Fruit fly (Drosophila melanogaster) whole organism, prepupa: ENCODE results near the gene Naglu.

Source experiments
- Blimp-1 ChIP-seq: fragments of 200-800 bp; sonication (Bioruptor generic); optimal IDR thresholded peaks from 3 replicates; lab custom pipeline; 2017; ENCODE audit warnings: missing biosample characterization, missing genetic modification characterization, mild to moderate bottlenecking, moderate library complexity, missing genetic modification reagents
- CG10631 ChIP-seq: fragments of 200-800 bp; sonication (Bioruptor generic); optimal IDR thresholded peaks from 2 replicates; lab custom pipeline; 2016; ENCODE audit warnings: missing biosample characterization, missing genetic modification characterization
- CG11762 ChIP-seq: fragments of 200-800 bp; sonication (Bioruptor generic); optimal IDR thresholded peaks from 3 replicates; lab custom pipeline; 2016; ENCODE audit warnings: missing biosample characterization, missing genetic modification characterization; ENCODE audit not compliant: insufficient read depth
- CG15336 ChIP-seq: fragments of 200-800 bp; sonication (Bioruptor generic); IDR thresholded peaks from 2 replicates; pipeline ENCODE4 v1.3.6; 2022; ENCODE audit warnings: missing biosample characterization, missing genetic modification characterization
- CG1621 ChIP-seq: fragments of 200-800 bp; sonication (Bioruptor generic); optimal IDR thresholded peaks from 3 replicates; lab custom pipeline; 2018; ENCODE audit warnings: missing biosample characterization, mild to moderate bottlenecking, missing genetic modification characterization
- CG3032 ChIP-seq: fragments of 200-800 bp; optimal IDR thresholded peaks from 2 replicates; lab custom pipeline; 2019; ENCODE audit warnings: missing biosample characterization, mild to moderate bottlenecking, missing genetic modification characterization, moderate library complexity
- CG4318 ChIP-seq: fragments of 200-800 bp; sonication (Bioruptor generic); optimal IDR thresholded peaks from 3 replicates; lab custom pipeline; 2017; ENCODE audit warnings: missing biosample characterization, mild to moderate bottlenecking, missing genetic modification characterization
- CG6276 ChIP-seq: fragments of 200-800 bp; sonication (Bioruptor generic); optimal IDR thresholded peaks from 2 replicates; lab custom pipeline; 2017; ENCODE audit warnings: missing biosample characterization, mild to moderate bottlenecking, missing genetic modification characterization
- CG8119 ChIP-seq: fragments of 200-800 bp; sonication (Bioruptor generic); IDR thresholded peaks from 3 replicates; pipeline ENCODE4 v1.3.6; 2022; ENCODE audit warnings: missing biosample characterization, missing genetic modification characterization
- CG8319 ChIP-seq: fragments of 200-800 bp; sonication (Bioruptor generic); optimal IDR thresholded peaks from 3 replicates; lab custom pipeline; 2016; ENCODE audit warnings: missing biosample characterization, missing genetic modification characterization
- CG8632 ChIP-seq: fragments of 200-800 bp; sonication (Bioruptor generic); optimal IDR thresholded peaks from 3 replicates; lab custom pipeline; 2016; ENCODE audit warnings: missing biosample characterization, missing genetic modification characterization
- Eip75B ChIP-seq: fragments of 200-800 bp; sonication (Bioruptor generic); optimal IDR thresholded peaks from 3 replicates; lab custom pipeline; 2016; ENCODE audit warnings: missing biosample characterization, missing genetic modification characterization
- Eip78C ChIP-seq: fragments of 200-800 bp; sonication (Bioruptor generic); peaks from one replicate; lab custom pipeline; 2016; ENCODE audit warnings: missing biosample characterization, missing genetic modification characterization
- Ets96B ChIP-seq: fragments of 200-800 bp; optimal IDR thresholded peaks from 2 replicates; lab custom pipeline; 2019; ENCODE audit warnings: missing biosample characterization, mild to moderate bottlenecking, missing genetic modification characterization, moderate library complexity
- Lpt ChIP-seq: fragments of 200-800 bp; sonication (Bioruptor generic); optimal IDR thresholded peaks from 3 replicates; lab custom pipeline; 2016; ENCODE audit warnings: missing biosample characterization, missing genetic modification characterization
- Smox ChIP-seq: fragments of 200-800 bp; sonication (Bioruptor generic); optimal IDR thresholded peaks from 3 replicates; lab custom pipeline; 2016; ENCODE audit warnings: missing biosample characterization, missing genetic modification characterization
- Sox102F ChIP-seq: fragments of 200-800 bp; sonication (Bioruptor generic); optimal IDR thresholded peaks from 2 replicates; lab custom pipeline; 2016; ENCODE audit warnings: missing biosample characterization, mild to moderate bottlenecking, missing genetic modification characterization
- achi ChIP-seq: fragments of 200-800 bp; sonication (Bioruptor generic); optimal IDR thresholded peaks from 3 replicates; lab custom pipeline; 2016; ENCODE audit warnings: missing biosample characterization, missing genetic modification characterization
- acj6 ChIP-seq: fragments of 200-800 bp; sonication (Bioruptor generic); optimal IDR thresholded peaks from 3 replicates; lab custom pipeline; 2016; ENCODE audit warnings: missing biosample characterization, missing genetic modification characterization
- dac ChIP-seq: fragments of 200-800 bp; sonication (Bioruptor generic); optimal IDR thresholded peaks from 2 replicates; lab custom pipeline; 2017; ENCODE audit warnings: missing biosample characterization, mild to moderate bottlenecking, missing genetic modification characterization
- dsx ChIP-seq: fragments of 200-800 bp; optimal IDR thresholded peaks from 3 replicates; lab custom pipeline; 2019; ENCODE audit warnings: missing biosample characterization, mild to moderate bottlenecking, missing genetic modification characterization, moderate library complexity; ENCODE audit not compliant: poor library complexity, severe bottlenecking
- eg ChIP-seq: fragments of 200-800 bp; sonication (Bioruptor generic); IDR thresholded peaks from 3 replicates; pipeline ENCODE4 v1.3.6; 2022; ENCODE audit warnings: missing biosample characterization, missing genetic modification characterization
- fd59A ChIP-seq: fragments of 200-800 bp; sonication (Bioruptor generic); optimal IDR thresholded peaks from 2 replicates; lab custom pipeline; 2017; ENCODE audit warnings: missing biosample characterization, mild to moderate bottlenecking, missing genetic modification characterization, missing genetic modification reagents
- fd85E ChIP-seq: fragments of 200-800 bp; sonication (Bioruptor generic); optimal IDR thresholded peaks from 3 replicates; lab custom pipeline; 2016; ENCODE audit warnings: missing biosample characterization, missing genetic modification characterization
- net ChIP-seq: fragments of 200-800 bp; sonication (Bioruptor generic); optimal IDR thresholded peaks from 3 replicates; lab custom pipeline; 2016; ENCODE audit warnings: missing biosample characterization, missing genetic modification characterization
- pdm3 ChIP-seq: fragments of 200-800 bp; sonication (Bioruptor generic); optimal IDR thresholded peaks from 3 replicates; lab custom pipeline; 2016; ENCODE audit warnings: missing biosample characterization, missing genetic modification characterization
- svp ChIP-seq: fragments of 200-800 bp; sonication (Bioruptor generic); peaks from one replicate; lab custom pipeline; 2016; ENCODE audit warnings: missing biosample characterization, missing genetic modification characterization
- topi ChIP-seq: fragments of 200-800 bp; sonication (Bioruptor generic); optimal IDR thresholded peaks from 3 replicates; lab custom pipeline; 2016; ENCODE audit warnings: missing biosample characterization, missing genetic modification characterization
- vri ChIP-seq: fragments of 200-800 bp; sonication (Bioruptor generic); optimal IDR thresholded peaks from 3 replicates; lab custom pipeline; 2016; ENCODE audit warnings: missing biosample characterization, mild to moderate bottlenecking, missing genetic modification characterization

The Naglu gene

DNA sequence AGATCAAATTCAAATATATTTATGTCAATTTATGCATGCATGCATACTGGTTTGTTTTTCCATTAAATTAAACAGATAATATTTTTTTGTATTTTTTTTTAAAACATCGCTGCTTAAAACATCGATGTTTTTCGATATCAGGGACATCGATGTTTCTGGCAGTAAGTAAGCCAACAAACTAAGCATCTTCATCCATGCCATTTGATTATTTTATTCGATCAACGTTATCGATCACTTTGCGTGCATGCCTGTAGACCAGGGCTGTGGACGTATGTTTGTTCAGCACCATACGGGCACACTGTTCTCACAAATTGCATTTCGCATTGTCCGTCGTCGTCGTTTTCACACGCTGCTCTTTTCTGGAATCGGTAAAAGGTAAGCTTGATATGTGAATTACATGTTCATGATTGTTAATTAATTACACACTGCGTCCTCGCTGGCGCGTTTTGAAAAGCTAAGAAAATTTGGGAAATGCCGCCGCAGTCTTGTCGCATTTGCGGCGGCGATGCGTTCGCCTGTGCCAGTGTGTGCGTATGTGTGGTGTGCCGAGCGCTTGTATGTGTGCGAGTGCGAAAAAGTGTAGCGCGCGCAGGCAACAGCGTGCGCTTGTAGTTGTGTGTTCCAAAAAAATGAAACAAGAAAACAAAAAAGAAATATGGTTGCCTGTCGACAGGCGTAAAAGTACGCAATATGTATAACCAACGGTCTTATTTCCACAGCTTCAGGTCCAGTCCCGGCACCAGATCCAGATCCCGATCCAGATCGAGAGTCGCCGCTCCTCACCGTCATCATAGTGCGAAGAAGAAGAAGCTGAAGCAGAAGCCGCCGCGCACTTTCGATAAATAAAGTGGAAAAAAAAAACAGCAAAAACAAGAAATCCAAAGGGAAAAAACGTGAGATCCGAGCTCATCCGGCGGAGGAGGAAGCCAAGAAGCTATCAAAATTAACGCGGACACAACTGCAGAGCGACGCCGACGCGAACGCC is 8.1 kb downstream of the Naglu start, which contains the start of gene emb (continued):
- TF ChIP-seq eg (GFP tag; lab: Robert Waterston, UW): peak; percentile 76
- peak; percentile 83 for TF ChIP-seq Eip78C
- TF ChIP-seq CG8119 (GFP tag; lab: Robert Waterston, UW): peak; percentile 79
- TF ChIP-seq CG6276 (GFP tag; lab: Kevin White, UChicago): no peak

DNA sequence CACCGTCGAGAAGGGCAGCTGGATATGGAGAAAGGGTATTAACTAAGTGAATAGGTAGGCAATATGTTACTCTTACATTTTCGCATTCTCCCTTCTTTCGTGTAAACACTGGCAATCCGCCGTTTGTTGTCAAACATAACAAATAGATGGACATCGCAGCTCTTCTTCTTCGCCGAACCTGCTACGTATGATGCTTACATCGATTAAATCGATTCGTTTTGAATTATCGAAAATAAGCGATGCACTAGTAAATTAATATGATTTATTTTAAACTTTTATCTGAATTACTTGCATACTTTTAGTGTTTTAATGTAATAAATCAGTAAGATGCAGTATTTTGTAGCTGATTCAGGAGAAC is 8.8 kb downstream of the Naglu start, which contains the start of gene fy:
Gene fy (minus strand): TSS at position 353 of the 358 bp plus-strand sequence.
- TF ChIP-seq CG3032 (no peak), Ets96B (tag; lab: Kevin White, UChicago) (no peak), net (GFP tag; lab: Kevin White, UChicago) (no peak), fd59A (GFP tag; lab: Kevin White, UChicago) (no peak), svp (GFP tag; lab: Kevin White, UChicago) (no peak), CG8632 (GFP tag; lab: Kevin White, UChicago) (no peak), Blimp-1 (GFP tag; lab: Kevin White, UChicago) (no peak), dac (GFP tag; lab: Kevin White, UChicago) (no peak), CG11762 (GFP tag; lab: Kevin White, UChicago) (no peak), CG10631 (GFP tag; lab: Kevin White, UChicago) (no peak), CG8119 (GFP tag; lab: Robert Waterston, UW) (no peak), Eip78C (no peak), CG8319 (GFP tag; lab: Kevin White, UChicago) (no peak)

DNA sequence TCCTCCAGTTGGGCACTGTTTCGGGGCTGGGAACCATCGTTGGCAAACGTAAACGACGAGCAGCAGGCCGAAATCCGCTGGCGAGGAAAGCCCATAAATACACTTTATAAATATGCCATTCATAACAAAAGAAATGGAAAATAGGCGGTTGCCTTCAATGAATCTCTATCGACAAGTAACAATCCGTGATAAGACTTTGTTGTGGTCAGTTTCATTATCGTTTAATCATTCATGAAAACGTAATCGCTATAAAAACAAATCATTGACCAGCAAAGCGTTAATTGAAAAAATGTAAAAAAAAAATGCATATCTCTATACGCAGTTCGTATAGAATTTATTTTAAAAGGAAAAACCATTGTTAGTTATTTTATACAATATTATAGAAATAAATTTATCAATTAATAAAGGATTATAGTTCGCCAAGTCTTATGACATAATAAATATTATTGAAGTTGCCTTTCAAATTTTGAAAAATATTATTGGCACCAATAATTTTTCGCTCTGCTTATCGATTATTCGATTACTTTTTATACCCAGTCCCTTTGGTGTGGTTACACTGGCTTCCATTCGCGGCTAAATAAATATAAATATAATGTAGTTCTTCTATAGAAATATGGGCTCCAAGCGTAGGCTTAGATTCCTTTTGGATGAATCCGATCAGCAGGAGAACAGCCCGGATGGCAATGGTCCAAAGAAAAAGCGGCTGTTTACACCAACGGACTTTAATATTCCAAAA is 11.6 kb downstream of the Naglu start, which contains the start of gene CG31898:
Gene CG31898 (plus strand): TSS at position 559 of the 736 bp plus-strand sequence.
- TF ChIP-seq CG15336 (GFP tag; lab: Robert Waterston, UW) (no peak), vri (GFP tag; lab: Kevin White, UChicago) (peak; percentile 87), dac (GFP tag; lab: Kevin White, UChicago) (no peak)

DNA sequence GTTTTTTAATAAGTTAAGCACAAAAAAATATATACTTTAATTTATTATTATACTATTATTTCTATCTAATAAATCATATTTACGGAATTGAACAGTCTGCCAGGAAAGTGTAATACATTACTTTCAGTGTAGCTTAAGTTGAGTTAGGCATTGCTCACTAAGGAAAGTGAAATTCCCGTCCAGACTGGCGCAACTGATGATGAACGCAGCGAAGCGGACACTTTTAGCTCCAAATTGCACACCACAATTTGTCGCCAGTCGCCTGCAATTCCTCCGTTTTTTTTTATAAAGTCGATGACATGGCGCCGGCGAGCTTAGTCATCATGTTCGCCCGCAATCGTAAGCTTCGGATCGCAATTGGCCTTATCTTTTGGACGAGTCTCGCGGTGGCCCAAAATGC is 12.9 kb downstream of the Naglu start, which contains the start of gene CG13386:
Gene CG13386 (plus strand): TSS at position 301 of the 400 bp plus-strand sequence.
- no peak for TF ChIP-seq Sox102F (GFP tag; lab: Kevin White, UChicago)
- TF ChIP-seq CG10631 (GFP tag; lab: Kevin White, UChicago): no peak
- TF ChIP-seq CG1621 (tag; lab: Kevin White, UChicago): no peak
- no peak for TF ChIP-seq vri (GFP tag; lab: Kevin White, UChicago)
- TF ChIP-seq CG4318 (GFP tag; lab: Kevin White, UChicago): no peak
- TF ChIP-seq topi (GFP tag; lab: Kevin White, UChicago): no peak
- TF ChIP-seq svp (GFP tag; lab: Kevin White, UChicago): no peak
- no peak for TF ChIP-seq CG11762 (GFP tag; lab: Kevin White, UChicago)
- TF ChIP-seq Eip78C: no peak
- no peak for TF ChIP-seq pdm3 (GFP tag; lab: Kevin White, UChicago)
- no peak for TF ChIP-seq Lpt
- TF ChIP-seq fd85E: no peak
- no peak for TF ChIP-seq Eip75B
- TF ChIP-seq dsx (GFP tag; lab: Kevin White, UChicago): no peak
- TF ChIP-seq Smox (GFP tag; lab: Kevin White, UChicago): no peak
- no peak for TF ChIP-seq achi (GFP tag; lab: Kevin White, UChicago)
- no peak for TF ChIP-seq acj6 (GFP tag; lab: Kevin White, UChicago)
